Fruit fly (Drosophila melanogaster): ENCODE measurements around the gene tim.

Gene tim

dm6 chr2L:3475948-3476347 lies 32.0 kb downstream of the tim start (continued):
- TF ChIP-seq salm (tag; optimal IDR thresholded peaks at IDR 0.05) (peak; percentile 24), Mes4 (GFP tag; optimal IDR thresholded peaks at IDR 0.05) (no peak), nau (GFP tag; optimal IDR thresholded peaks at IDR 0.05) (peak; percentile 50), Lim3 (GFP tag; IDR thresholded peaks at IDR 0.05) (no peak), bowl (GFP tag; IDR thresholded peaks at IDR 0.05) (no peak), sim (GFP tag; IDR thresholded peaks at IDR 0.05) (no peak), CG13123 (GFP tag; optimal IDR thresholded peaks at IDR 0.05) (no peak), CG17385 (GFP tag; optimal IDR thresholded peaks at IDR 0.05) (peak; percentile 68), CG17912 (GFP tag; optimal IDR thresholded peaks at IDR 0.05) (no peak), cas (GFP tag; IDR thresholded peaks at IDR 0.05) (no peak), Fer1 (GFP tag; optimal IDR thresholded peaks at IDR 0.05) (peak; percentile 72), CG4360 (GFP tag; IDR thresholded peaks at IDR 0.05) (no peak), Awh (GFP tag; IDR thresholded peaks at IDR 0.05) (no peak), Rx (GFP tag; IDR thresholded peaks at IDR 0.05) (no peak), Adf1 (GFP tag; IDR thresholded peaks at IDR 0.05) (no peak), TFAM (GFP tag; optimal IDR thresholded peaks at IDR 0.05) (no peak), Mad (GFP tag; optimal IDR thresholded peaks at IDR 0.05) (peak; percentile 4), Antp (GFP tag; optimal IDR thresholded peaks at IDR 0.05) (peak; percentile 22), Ssrp (tag; optimal IDR thresholded peaks at IDR 0.05) (peak; percentile 50), tap (tag; optimal IDR thresholded peaks at IDR 0.05) (peak; percentile 64), dan (GFP tag; IDR thresholded peaks at IDR 0.05) (no peak), CG43689 (GFP tag; IDR thresholded peaks at IDR 0.05) (no peak), zf30C (GFP tag; optimal IDR thresholded peaks at IDR 0.05) (no peak), CG12104 (GFP tag; optimal IDR thresholded peaks at IDR 0.05) (peak; percentile 62), CG16815 (GFP tag; optimal IDR thresholded peaks at IDR 0.05) (no peak), CG7987 (GFP tag; optimal IDR thresholded peaks at IDR 0.05) (peak; percentile 31), sqz (GFP tag; optimal IDR thresholded peaks at IDR 0.05) (no peak), CG13894 (tag; optimal IDR thresholded peaks at IDR 0.05) (no peak), sima (GFP tag; optimal IDR thresholded peaks at IDR 0.05) (no peak), ftz-f1 (GFP tag; optimal IDR thresholded peaks at IDR 0.05) (no peak), CG31388 (GFP tag; optimal IDR thresholded peaks at IDR 0.05) (no peak), CG34376 (GFP tag; optimal IDR thresholded peaks at IDR 0.05) (no peak), CG10979 (tag; optimal IDR thresholded peaks at IDR 0.05) (peak; percentile 58), CG4424 (GFP tag; optimal IDR thresholded peaks at IDR 0.05) (peak; percentile 71), Trl (optimal IDR thresholded peaks at IDR 0.05) (no peak), Trl (GFP tag; optimal IDR thresholded peaks at IDR 0.05) (peak; percentile 37), CG10431 (GFP tag; optimal IDR thresholded peaks at IDR 0.05) (no peak), C15 (GFP tag; IDR thresholded peaks at IDR 0.05) (no peak), Aef1 (GFP tag; IDR thresholded peaks at IDR 0.05) (peak; percentile 58; the same call in 2 of the 3 replicates), fd64A (GFP tag; optimal IDR thresholded peaks at IDR 0.05) (no peak), chm (GFP tag; IDR thresholded peaks at IDR 0.05) (no peak), sd (tag; optimal IDR thresholded peaks at IDR 0.05) (peak; percentile 18), CG4282 (GFP tag; optimal IDR thresholded peaks at IDR 0.05) (no peak), Bdp1 (GFP tag; optimal IDR thresholded peaks at IDR 0.05) (no peak), CG10267 (tag; optimal IDR thresholded peaks at IDR 0.05) (peak; percentile 46), CG17186 (GFP tag; optimal IDR thresholded peaks at IDR 0.05) (no peak), CG33557 (GFP tag; optimal IDR thresholded peaks at IDR 0.05) (no peak), dimm (GFP tag; IDR thresholded peaks at IDR 0.05) (no peak), H2.0 (GFP tag; IDR thresholded peaks at IDR 0.05) (no peak; the same call in 1 of the 2 replicates), CG11504 (tag; optimal IDR thresholded peaks at IDR 0.05) (peak; percentile 77), CG12744 (GFP tag; optimal IDR thresholded peaks at IDR 0.05) (peak; percentile 26), Oli (tag; optimal IDR thresholded peaks at IDR 0.05) (peak; percentile 65), Hr51 (GFP tag; optimal IDR thresholded peaks at IDR 0.05) (peak in 1 of 2 experiments; percentile 81)
